Fruit fly (Drosophila melanogaster) whole organism, embryonic: ENCODE data around the gene TkR86C.

Source experiments
- Blimp-1 ChIP-seq: fragments of 200-800 bp; sonication (Bioruptor generic); optimal IDR thresholded peaks from 3 replicates; lab custom pipeline; 2018; ENCODE audit warnings: missing biosample characterization, missing genetic modification characterization, mild to moderate bottlenecking, moderate library complexity, missing genetic modification reagents
- CG10959 ChIP-seq: fragments of 200-800 bp; sonication (Bioruptor generic); IDR thresholded peaks from 2 replicates; pipeline ENCODE4 v1.3.6; 2022; ENCODE audit warnings: missing biosample characterization, missing genetic modification characterization
- CG11504 ChIP-seq: fragments of 200-800 bp; sonication (Bioruptor generic); optimal IDR thresholded peaks from 3 replicates; lab custom pipeline; 2019; ENCODE audit warnings: missing biosample characterization, mild to moderate bottlenecking, missing genetic modification characterization, moderate library complexity
- CG12155 ChIP-seq: fragments of 200-800 bp; sonication (Bioruptor generic); optimal IDR thresholded peaks from 3 replicates; lab custom pipeline; 2016; ENCODE audit warnings: missing biosample characterization, missing genetic modification characterization
- CG12769 ChIP-seq: fragments of 200-800 bp; sonication (Bioruptor generic); optimal IDR thresholded peaks from 2 replicates; lab custom pipeline; 2019; ENCODE audit warnings: missing biosample characterization, mild to moderate bottlenecking, missing genetic modification characterization, moderate library complexity
- CG13624 ChIP-seq: fragments of 200-800 bp; sonication (Bioruptor generic); optimal IDR thresholded peaks from 2 replicates; lab custom pipeline; 2016; ENCODE audit warnings: missing biosample characterization, missing genetic modification characterization
- CG13894 ChIP-seq: fragments of 200-800 bp; sonication (Bioruptor generic); optimal IDR thresholded peaks from 3 replicates; lab custom pipeline; 2018; ENCODE audit warnings: missing biosample characterization, mild to moderate bottlenecking, missing genetic modification characterization, moderate library complexity
- CG15601 ChIP-seq: fragments of 200-800 bp; sonication (Bioruptor generic); optimal IDR thresholded peaks from 3 replicates; lab custom pipeline; 2019; ENCODE audit warnings: missing biosample characterization, mild to moderate bottlenecking, missing genetic modification characterization, moderate library complexity
- CG1602 ChIP-seq: fragments of 200-800 bp; sonication (Bioruptor generic); optimal IDR thresholded peaks from 3 replicates; lab custom pipeline; 2016; ENCODE audit warnings: missing biosample characterization, missing genetic modification characterization
- CG17359 ChIP-seq: fragments of 200-800 bp; sonication (Bioruptor generic); optimal IDR thresholded peaks from 3 replicates; lab custom pipeline; 2018; ENCODE audit warnings: missing biosample characterization, mild to moderate bottlenecking, missing genetic modification characterization, moderate library complexity
- CG17912 ChIP-seq: fragments of 200-800 bp; sonication (Bioruptor generic); optimal IDR thresholded peaks from 2 replicates; lab custom pipeline; 2018; ENCODE audit warnings: missing biosample characterization, mild to moderate bottlenecking, missing genetic modification characterization
- CG18599 ChIP-seq: fragments of 200-800 bp; sonication (Bioruptor generic); optimal IDR thresholded peaks from 3 replicates; lab custom pipeline; 2017; ENCODE audit warnings: missing biosample characterization, missing genetic modification characterization, mild to moderate bottlenecking, moderate library complexity, missing genetic modification reagents
- CG2120 ChIP-seq: fragments of 200-800 bp; sonication (Bioruptor generic); optimal IDR thresholded peaks from 3 replicates; lab custom pipeline; 2016; ENCODE audit warnings: missing biosample characterization, missing genetic modification characterization
- CG2678 ChIP-seq: fragments of 200-800 bp; sonication (Bioruptor generic); optimal IDR thresholded peaks from 3 replicates; lab custom pipeline; 2019; ENCODE audit warnings: missing biosample characterization, mild to moderate bottlenecking, missing genetic modification characterization, moderate library complexity
- CG33213 ChIP-seq: fragments of 200-800 bp; sonication (Bioruptor generic); optimal IDR thresholded peaks from 3 replicates; lab custom pipeline; 2016; ENCODE audit warnings: missing biosample characterization, missing genetic modification characterization
- CG4707 ChIP-seq: fragments of 200-800 bp; sonication (Bioruptor generic); optimal IDR thresholded peaks from 2 replicates; lab custom pipeline; 2018; ENCODE audit warnings: missing biosample characterization, mild to moderate bottlenecking, missing genetic modification characterization, moderate library complexity
- CG4730 ChIP-seq: fragments of 200-800 bp; sonication (Bioruptor generic); IDR thresholded peaks from 2 replicates; pipeline ENCODE4 v1.3.6; 2022; ENCODE audit warnings: missing biosample characterization, missing genetic modification characterization
- CG4820 ChIP-seq: fragments of 200-800 bp; sonication (Bioruptor generic); optimal IDR thresholded peaks from 3 replicates; lab custom pipeline; 2016; ENCODE audit warnings: missing biosample characterization, missing genetic modification characterization
- CG4854 ChIP-seq: fragments of 200-800 bp; sonication (Bioruptor generic); optimal IDR thresholded peaks from 2 replicates; lab custom pipeline; 2016; ENCODE audit warnings: missing biosample characterization, missing genetic modification characterization, inconsistent platforms
- CG6689 ChIP-seq: fragments of 200-800 bp; sonication (Bioruptor generic); IDR thresholded peaks from 2 replicates; pipeline ENCODE4 v1.3.6; 2022; ENCODE audit warnings: missing biosample characterization, missing genetic modification characterization
- CG8281 ChIP-seq: fragments of 200-800 bp; sonication (Bioruptor generic); optimal IDR thresholded peaks from 2 replicates; lab custom pipeline; 2018; ENCODE audit warnings: missing biosample characterization, mild to moderate bottlenecking, missing genetic modification characterization, moderate library complexity
- CG8388 ChIP-seq: fragments of 200-800 bp; sonication (Bioruptor generic); optimal IDR thresholded peaks from 2 replicates; lab custom pipeline; 2019; ENCODE audit warnings: missing biosample characterization, mild to moderate bottlenecking, missing genetic modification characterization, moderate library complexity
- CHES-1-like ChIP-seq: fragments of 200-800 bp; sonication (Bioruptor generic); optimal IDR thresholded peaks from 2 replicates; lab custom pipeline; 2016; ENCODE audit warnings: missing biosample characterization, missing genetic modification characterization
- CoRest ChIP-seq: fragments of 200-800 bp; sonication (Bioruptor generic); optimal IDR thresholded peaks from 3 replicates; lab custom pipeline; 2018; ENCODE audit warnings: missing biosample characterization, mild to moderate bottlenecking, missing genetic modification characterization, moderate library complexity
- E2f1 ChIP-seq: fragments of 200-800 bp; sonication (Bioruptor generic); IDR thresholded peaks from 2 replicates; pipeline ENCODE4 v1.3.6; 2022; ENCODE audit warnings: missing biosample characterization, missing genetic modification characterization
- Hr3 ChIP-seq: fragments of 200-800 bp; sonication (Bioruptor generic); optimal IDR thresholded peaks from 3 replicates; lab custom pipeline; 2016; ENCODE audit warnings: missing biosample characterization, missing genetic modification characterization
- MBD-R2 ChIP-seq: fragments of 200-800 bp; sonication (Bioruptor generic); IDR thresholded peaks from 2 replicates; pipeline ENCODE4 v1.3.6; 2022; ENCODE audit warnings: missing biosample characterization, missing genetic modification characterization
- Max ChIP-seq: fragments of 200-800 bp; sonication (Bioruptor generic); optimal IDR thresholded peaks from 2 replicates; lab custom pipeline; 2016; ENCODE audit warnings: missing biosample characterization, mild to moderate bottlenecking, missing genetic modification characterization
- Nf-YA ChIP-seq: fragments of 200-800 bp; sonication (Bioruptor generic); IDR thresholded peaks from 2 replicates; pipeline ENCODE4 v1.3.6; 2022; ENCODE audit warnings: missing biosample characterization, missing genetic modification characterization
- Rfx ChIP-seq: fragments of 200-800 bp; sonication (Bioruptor generic); IDR thresholded peaks from 2 replicates; pipeline ENCODE4 v1.3.6; 2022; ENCODE audit warnings: missing biosample characterization, missing genetic modification characterization
- Rx ChIP-seq: fragments of 200-800 bp; sonication (Bioruptor generic); IDR thresholded peaks from 2 replicates; pipeline ENCODE4 v1.3.6; 2022; ENCODE audit warnings: missing biosample characterization, missing genetic modification characterization
- Scr ChIP-seq: fragments of 200-800 bp; sonication (Bioruptor generic); IDR thresholded peaks from 2 replicates; pipeline ENCODE4 v1.3.6; 2022; ENCODE audit warnings: missing biosample characterization, missing genetic modification characterization; ENCODE audit not compliant: partially characterized antibody
- Sin3A ChIP-seq: fragments of >200 bp; optimal IDR thresholded peaks from 2 replicates; lab custom pipeline; 2018
- ab ChIP-seq: fragments of 200-800 bp; sonication (Bioruptor generic); optimal IDR thresholded peaks from 2 replicates; lab custom pipeline; 2016; ENCODE audit warnings: missing biosample characterization, missing genetic modification characterization
- al ChIP-seq: fragments of 200-800 bp; sonication (Bioruptor generic); IDR thresholded peaks from 2 replicates; pipeline ENCODE4 v1.3.6; 2022; ENCODE audit warnings: missing biosample characterization, missing genetic modification characterization
- bigmax ChIP-seq: fragments of 200-800 bp; sonication (Bioruptor generic); optimal IDR thresholded peaks from 2 replicates; lab custom pipeline; 2018; ENCODE audit warnings: missing biosample characterization, mild to moderate bottlenecking, missing genetic modification characterization
- danr ChIP-seq: fragments of 200-800 bp; sonication (Bioruptor generic); IDR thresholded peaks from 2 replicates; pipeline ENCODE4 v1.3.6; 2022; ENCODE audit warnings: missing biosample characterization, missing genetic modification characterization
- gem ChIP-seq: fragments of 200-800 bp; sonication (Bioruptor generic); optimal IDR thresholded peaks from 2 replicates; lab custom pipeline; 2019; ENCODE audit warnings: missing biosample characterization, mild to moderate bottlenecking, missing genetic modification characterization, moderate library complexity
- gro ChIP-seq: fragments of 200-800 bp; sonication (Bioruptor generic); optimal IDR thresholded peaks from 2 replicates; lab custom pipeline; 2016; ENCODE audit warnings: missing biosample characterization, missing genetic modification characterization
- hth ChIP-seq: fragments of >200 bp; optimal IDR thresholded peaks from 2 replicates; lab custom pipeline; 2017; ENCODE audit warnings: inconsistent platforms
- jigr1 ChIP-seq: fragments of 200-800 bp; sonication (Bioruptor generic); IDR thresholded peaks from 3 replicates; pipeline ENCODE4 v1.3.6; 2022; ENCODE audit warnings: missing biosample characterization, missing genetic modification characterization
- klu ChIP-seq: fragments of 200-800 bp; sonication (Bioruptor generic); IDR thresholded peaks from 2 replicates; pipeline ENCODE4 v1.3.6; 2022; ENCODE audit warnings: missing biosample characterization, missing genetic modification characterization
- lilli ChIP-seq: fragments of 200-800 bp; sonication (Bioruptor generic); optimal IDR thresholded peaks from 3 replicates; lab custom pipeline; 2016; ENCODE audit warnings: missing biosample characterization, missing genetic modification characterization
- odd ChIP-seq: fragments of 200-800 bp; sonication (Bioruptor generic); optimal IDR thresholded peaks from 2 replicates; lab custom pipeline; 2017; ENCODE audit warnings: missing biosample characterization, mild to moderate bottlenecking, missing genetic modification characterization
- row ChIP-seq: fragments of 200-800 bp; sonication (Bioruptor generic); IDR thresholded peaks from 3 replicates; pipeline ENCODE4 v1.3.6; 2022; ENCODE audit warnings: missing biosample characterization, missing genetic modification characterization
- schlank ChIP-seq: fragments of 200-800 bp; sonication (Bioruptor generic); optimal IDR thresholded peaks from 2 replicates; lab custom pipeline; 2018; ENCODE audit warnings: missing biosample characterization, mild to moderate bottlenecking, missing genetic modification characterization
- shn ChIP-seq: fragments of 200-800 bp; sonication (Bioruptor generic); optimal IDR thresholded peaks from 3 replicates; lab custom pipeline; 2016; ENCODE audit warnings: missing biosample characterization, missing genetic modification characterization
- sna ChIP-seq: fragments of 200-800 bp; sonication (Bioruptor generic); IDR thresholded peaks from 2 replicates; pipeline ENCODE4 v1.3.6; 2022; ENCODE audit warnings: missing biosample characterization, missing genetic modification characterization; ENCODE audit not compliant: partially characterized antibody
- sob ChIP-seq: fragments of 200-800 bp; sonication (Bioruptor generic); IDR thresholded peaks from 2 replicates; pipeline ENCODE4 v1.3.6; 2022; ENCODE audit warnings: missing biosample characterization, missing genetic modification characterization
- twi ChIP-seq: fragments of 200-800 bp; optimal IDR thresholded peaks from 2 replicates; lab custom pipeline; 2019; ENCODE audit warnings: missing biosample characterization, mild to moderate bottlenecking, missing genetic modification characterization, moderate library complexity
- vfl ChIP-seq: fragments of 200-800 bp; sonication (Bioruptor generic); optimal IDR thresholded peaks from 2 replicates; lab custom pipeline; 2016; ENCODE audit warnings: missing biosample characterization, missing genetic modification characterization
- zen ChIP-seq: fragments of 200-800 bp; sonication (Bioruptor generic); optimal IDR thresholded peaks from 3 replicates; lab custom pipeline; 2018; ENCODE audit warnings: missing biosample characterization, mild to moderate bottlenecking, missing genetic modification characterization, moderate library complexity

The TkR86C gene

DNA sequence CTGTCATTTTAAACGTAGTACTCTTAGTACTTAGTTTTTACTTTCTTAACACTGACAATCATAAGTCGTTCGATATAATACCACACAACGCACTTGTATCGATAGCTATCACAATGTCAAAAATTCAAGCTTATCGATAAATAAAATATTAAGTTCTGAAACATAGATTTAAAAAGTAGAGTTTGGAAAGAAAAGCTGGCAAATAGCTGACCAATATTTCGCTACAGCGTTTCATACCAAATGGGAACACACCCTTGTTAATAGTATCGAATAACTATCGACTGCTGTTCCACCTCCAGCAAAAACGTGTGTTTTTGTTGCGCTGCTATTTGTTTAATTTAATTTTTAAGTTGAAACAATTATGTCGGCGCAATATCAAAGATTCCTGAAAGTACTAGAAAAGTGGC, 54.7 kb downstream of the TkR86C start, which contains the start of the genes pug, CG14683 and CG46459 (continued):
- TF ChIP-seq CG4730 (GFP tag; lab: Robert Waterston, UW) (no peak), gro (peak; percentile 70), CG13894 (no peak), CG8388 (GFP tag; lab: Kevin White, UChicago) (peak; percentile 8), CG12769 (tag; lab: Kevin White, UChicago) (no peak), CG13624 (GFP tag; lab: Kevin White, UChicago) (peak; percentile 62), sob (GFP tag; lab: Robert Waterston, UW) (peak; percentile 65), CG4707 (no peak), danr (no peak), Scr (peak; percentile 98), odd (GFP tag; lab: Kevin White, UChicago) (no peak), CG4854 (GFP tag; lab: Kevin White, UChicago) (no peak), schlank (tag; lab: Kevin White, UChicago) (no peak), CG12155 (GFP tag; lab: Kevin White, UChicago) (peak; percentile 31), sna (GFP tag; lab: Robert Waterston, UW) (peak; percentile 99), Rx (GFP tag; lab: Robert Waterston, UW) (no peak), CG15601 (tag; lab: Kevin White, UChicago) (no peak), bigmax (GFP tag; lab: Kevin White, UChicago) (no peak), klu (GFP tag; lab: Robert Waterston, UW) (no peak), zen (tag; lab: Kevin White, UChicago) (peak; percentile 54), CoRest (tag; lab: Kevin White, UChicago) (peak; percentile 41), ab (GFP tag; lab: Kevin White, UChicago) (no peak), Rfx (GFP tag; lab: Robert Waterston, UW) (peak; percentile 63), Sin3A (lab: Kevin White, UChicago) (peak; percentile 29), vfl (GFP tag; lab: Kevin White, UChicago) (no peak), twi (tag; lab: Kevin White, UChicago) (peak; percentile 5), CG1602 (GFP tag; lab: Kevin White, UChicago) (peak; percentile 29), MBD-R2 (peak; percentile 35; the same call in 1 of the 2 replicates), lilli (GFP tag; lab: Kevin White, UChicago) (peak; percentile 74), CG10959 (no peak), Nf-YA (GFP tag; lab: Robert Waterston, UW) (no peak), row (peak; percentile 72), Blimp-1 (no peak), CG17912 (GFP tag; lab: Kevin White, UChicago) (no peak), E2f1 (GFP tag; lab: Robert Waterston, UW) (no peak), CG33213 (no peak), CG8281 (tag; lab: Kevin White, UChicago) (no peak), Max (peak; percentile 25), CG18599 (GFP tag; lab: Kevin White, UChicago) (peak; percentile 31), CG2120 (GFP tag; lab: Kevin White, UChicago) (peak; percentile 64), gem (tag; lab: Kevin White, UChicago) (peak; percentile 49), CG6689 (GFP tag; lab: Robert Waterston, UW) (0 out of 2 replicates have a peak, but pooled peaks have one; percentile 11), CG2678 (peak; percentile 31), CG11504 (tag; lab: Kevin White, UChicago) (peak; percentile 66), jigr1 (GFP tag; lab: Robert Waterston, UW) (no peak), CG4820 (peak; percentile 21), al (GFP tag; lab: Robert Waterston, UW) (peak; percentile 21; the same call in 1 of the 2 replicates), hth (no peak), Hr3 (GFP tag; lab: Kevin White, UChicago) (peak; percentile 17), shn (peak; percentile 5), CHES-1-like (peak; percentile 24), CG17359 (tag; lab: Kevin White, UChicago) (peak; percentile 8)
